Worm (Caenorhabditis elegans) whole organism, L4/young adult: ENCODE data around the gene Y50E8A.11.

ENCODE experiments used
- W03F9.2 ChIP-seq: fragments of 150-350 bp; optimal IDR thresholded peaks from 2 replicates; lab custom pipeline; 2014; ENCODE audit warnings: missing biosample characterization, missing genetic modification characterization
- dao-5 ChIP-seq: sonication (generic microtip); optimal IDR thresholded peaks from 2 replicates; lab custom pipeline; 2016; ENCODE audit warnings: missing genotype, missing genetic modification characterization, moderate library complexity, missing compliant biosample characterization
- him-1 ChIP-seq: sonication (generic microtip); optimal IDR thresholded peaks from 2 replicates; lab custom pipeline; 2016; ENCODE audit warnings: missing genotype, missing genetic modification reagents, missing genetic modification characterization, missing compliant biosample characterization

ce11 chrV:14734187-14734765, 47.0 kb upstream of the Y50E8A.11 start, which contains the start of gene unc-61:
- no peak for TF ChIP-seq him-1 (tag; lab: Kevin White, UChicago)
- no peak for TF ChIP-seq W03F9.2 (tag; lab: Kevin White, UChicago)
- TF ChIP-seq dao-5 (tag; lab: Kevin White, UChicago), result no peak
